Worm (Caenorhabditis elegans): ENCODE measurements around the gene M151.10.

DNA sequence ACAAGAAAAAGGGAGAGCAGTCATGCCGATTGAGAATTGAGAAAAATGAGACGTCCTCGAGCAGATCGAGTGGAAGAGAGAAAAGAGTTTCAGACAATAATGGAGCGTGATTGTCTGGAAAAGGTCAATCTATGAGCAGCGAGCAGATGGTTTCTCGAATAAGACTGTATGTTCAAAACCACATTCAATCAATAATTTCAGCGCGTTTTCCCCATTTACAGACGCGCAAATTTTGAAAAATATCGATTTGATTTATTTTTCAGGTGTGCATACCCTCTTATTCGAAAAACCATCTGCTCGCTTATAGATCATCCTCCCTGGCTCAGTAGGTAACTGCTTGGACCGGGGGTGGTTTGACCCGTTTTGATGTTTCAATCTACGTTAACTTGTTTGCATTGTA is 859 bp downstream of the M151.10 start, which contains the start of gene fbxb-31:
- TF ChIP-seq unc-62 (GFP tag; optimal IDR thresholded peaks at IDR 0.05), result no peak
- TF ChIP-seq nhr-11 (tag; optimal IDR thresholded peaks at IDR 0.05), result no peak
- no peak for TF ChIP-seq daf-12 (tag; optimal IDR thresholded peaks at IDR 0.05)
- TF ChIP-seq tbx-2 (tag; optimal IDR thresholded peaks at IDR 0.05), result no peak
- TF ChIP-seq ceh-82 (tag; optimal IDR thresholded peaks at IDR 0.05), result no peak
- TF ChIP-seq R02D3.7 (tag; optimal IDR thresholded peaks at IDR 0.05), result no peak

All from whole organism, L3 larva.